Worm (Caenorhabditis elegans): Measurements from ENCODE around the gene emb-27.

emb-27 gene

DNA sequence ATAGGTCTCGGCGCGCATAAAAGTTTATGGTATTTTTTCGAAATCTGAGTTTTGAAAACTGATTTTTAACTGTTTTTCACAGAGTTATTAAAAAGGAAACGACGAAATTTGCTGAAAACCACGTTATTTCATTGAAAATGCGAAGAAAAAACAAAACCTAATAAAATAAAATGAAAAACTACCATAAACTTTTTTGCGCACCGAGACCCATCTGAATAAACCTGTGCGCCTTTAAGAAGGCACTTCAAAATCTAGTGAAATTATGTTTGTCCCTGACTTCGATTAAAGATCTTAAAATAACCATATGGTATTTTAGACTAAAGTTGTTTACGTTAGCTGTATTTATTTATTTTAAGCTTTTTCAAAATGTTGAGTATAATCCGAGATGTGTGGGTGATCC lies 34.2 kb downstream of the emb-27 start:
- no peak for TF ChIP-seq efl-1 (optimal IDR thresholded peaks at IDR 0.05)
- TF ChIP-seq efl-1 (GFP tag; optimal IDR thresholded peaks at IDR 0.05 in 1 of 2): peak in 1 of 2 experiments; percentile 74
- no peak for TF ChIP-seq F16B12.6 (tag; optimal IDR thresholded peaks at IDR 0.05)

DNA sequence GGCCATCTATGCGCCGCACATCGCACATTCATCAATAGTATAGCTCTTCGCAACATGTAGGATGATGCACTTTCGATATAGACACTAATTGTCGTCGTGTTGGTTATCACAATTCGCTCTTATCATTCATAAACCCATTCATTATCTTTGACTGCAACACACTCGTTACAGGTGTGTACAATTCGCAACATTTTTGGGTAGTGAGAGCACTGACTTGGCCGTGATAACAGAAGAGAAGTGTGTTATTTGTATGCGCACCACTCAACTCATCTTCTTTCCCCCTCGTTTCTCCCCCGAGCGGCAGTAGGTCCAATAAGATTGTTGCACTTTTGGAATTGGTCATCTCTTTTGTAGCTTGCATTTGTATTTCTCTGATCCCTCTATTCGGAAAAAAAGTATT lies 34.7 kb downstream of the emb-27 start:
- TF ChIP-seq pax-3 (tag; optimal IDR thresholded peaks at IDR 0.05) (no peak), elt-2 (tag; optimal IDR thresholded peaks at IDR 0.05) (peak; percentile 68), C34B4.2 (tag; optimal IDR thresholded peaks at IDR 0.05) (no peak), lsy-2 (tag; optimal IDR thresholded peaks at IDR 0.05) (peak in 1 of 2 experiments; percentile 4), lin-14 (GFP tag; optimal IDR thresholded peaks at IDR 0.05) (peak; percentile 7), pqm-1 (tag; optimal IDR thresholded peaks at IDR 0.05) (peak; percentile 31), lin-39 (tag; optimal IDR thresholded peaks at IDR 0.05) (no peak), nhr-85 (tag) (peak; percentile 17), lin-35 (GFP tag; optimal IDR thresholded peaks at IDR 0.05) (peak in 1 of 2 experiments; percentile 36)

DNA sequence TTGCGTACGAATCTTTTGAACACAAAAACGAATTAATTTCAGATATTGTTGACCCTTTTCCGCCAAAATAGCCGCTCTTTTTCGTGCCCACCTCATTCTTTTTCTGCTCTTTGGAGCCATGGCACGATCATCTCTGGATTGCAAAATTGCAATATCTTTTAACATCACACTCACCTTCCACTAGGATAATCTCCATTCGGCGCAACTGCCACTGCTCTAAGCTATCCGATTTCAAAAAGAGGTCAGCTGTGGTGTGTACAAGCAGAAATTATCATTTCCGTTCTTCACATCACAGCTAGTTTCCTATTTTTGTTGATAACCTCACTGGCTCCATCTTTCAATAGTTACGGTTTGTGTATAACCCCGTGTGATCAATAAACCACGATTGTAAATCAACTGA lies 35.4 kb downstream of the emb-27 start:
- TF ChIP-seq rnt-1 (tag; optimal IDR thresholded peaks at IDR 0.05): peak; percentile 19
- no peak for TF ChIP-seq nhr-76 (tag; optimal IDR thresholded peaks at IDR 0.05)

DNA sequence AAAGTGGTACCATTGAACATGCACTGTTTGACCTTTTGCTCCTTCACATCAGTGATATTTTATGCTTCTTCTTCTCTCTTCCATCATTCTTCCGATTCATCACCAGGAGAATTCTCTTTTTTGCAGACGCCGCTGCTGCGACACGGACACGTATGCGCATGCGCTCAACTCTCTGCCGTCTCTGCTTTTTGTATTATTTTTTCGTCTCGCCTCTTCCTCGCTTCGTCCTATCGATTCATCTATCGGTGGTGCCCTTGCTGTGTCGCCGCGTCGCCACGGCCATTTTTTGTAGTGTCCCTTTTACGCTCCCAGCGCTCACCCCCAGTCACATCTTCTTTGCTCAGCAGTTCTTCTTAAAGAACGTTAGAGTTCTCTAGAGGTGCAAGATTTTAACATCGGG lies 35.8 kb downstream of the emb-27 start:
- TF ChIP-seq hlh-4 (tag; optimal IDR thresholded peaks at IDR 0.05): no peak
- TF ChIP-seq jun-1 (tag; optimal IDR thresholded peaks at IDR 0.05): peak; percentile 1
- TF ChIP-seq efl-1 (optimal IDR thresholded peaks at IDR 0.05): peak in 1 of 2 experiments; percentile 8
- TF ChIP-seq efl-1 (GFP tag; optimal IDR thresholded peaks at IDR 0.05 in 1 of 2): peak in 1 of 2 experiments; percentile 0
- no peak for TF ChIP-seq ces-1 (GFP tag; optimal IDR thresholded peaks at IDR 0.05)
- TF ChIP-seq dsc-1 (tag; optimal IDR thresholded peaks at IDR 0.05): peak; percentile 38
- TF ChIP-seq tbx-2 (tag; optimal IDR thresholded peaks at IDR 0.05): no peak
- TF ChIP-seq lsy-2 (tag; optimal IDR thresholded peaks at IDR 0.05): peak; percentile 45 to 85
- peak; percentile 39 for TF ChIP-seq egl-13 (tag; optimal IDR thresholded peaks at IDR 0.05)
- peak; percentile 31 for TF ChIP-seq fos-1 (tag; optimal IDR thresholded peaks at IDR 0.05)
- TF ChIP-seq lin-39 (tag; optimal IDR thresholded peaks at IDR 0.05): no peak
- TF ChIP-seq F16B12.6 (tag; optimal IDR thresholded peaks at IDR 0.05): peak; percentile 37
- peak; percentile 64 for TF ChIP-seq nhr-71 (tag; optimal IDR thresholded peaks at IDR 0.05)
- no peak for TF ChIP-seq tlp-1 (tag; optimal IDR thresholded peaks at IDR 0.05)
- TF ChIP-seq nhr-47 (tag; optimal IDR thresholded peaks at IDR 0.05): peak; percentile 45
- peak in 1 of 2 experiments; percentile 14 for TF ChIP-seq egl-27 (tag; optimal IDR thresholded peaks at IDR 0.05)
- TF ChIP-seq zag-1 (tag; optimal IDR thresholded peaks at IDR 0.05): no peak
- peak; percentile 57 for TF ChIP-seq mep-1 (tag; optimal IDR thresholded peaks at IDR 0.05)
- peak in 1 of 2 experiments; percentile 12 for TF ChIP-seq ztf-11 (tag; optimal IDR thresholded peaks at IDR 0.05)
- TF ChIP-seq unc-98 (GFP tag; IDR thresholded peaks at IDR 0.05): no peak
- TF ChIP-seq swsn-7 (tag; optimal IDR thresholded peaks at IDR 0.05): peak; percentile 57
- TF ChIP-seq fkh-10 (GFP tag; optimal IDR thresholded peaks at IDR 0.05): peak; percentile 7
- TF ChIP-seq ceh-8 (GFP tag; optimal IDR thresholded peaks at IDR 0.05): no peak
- peak; percentile 30 for TF ChIP-seq unc-86 (tag; optimal IDR thresholded peaks at IDR 0.05)
- peak; percentile 29 to 77 (median 63) for TF ChIP-seq ceh-82 (tag; optimal IDR thresholded peaks at IDR 0.05)
- peak; percentile 40 to 41 for TF ChIP-seq lin-35 (GFP tag; optimal IDR thresholded peaks at IDR 0.05)
- peak; percentile 8 for TF ChIP-seq nhr-19 (GFP tag; conservative IDR thresholded peaks at IDR 0.05)
- TF ChIP-seq nhr-237 (tag; optimal IDR thresholded peaks at IDR 0.05): no peak
- TF ChIP-seq fkh-8 (tag; optimal IDR thresholded peaks at IDR 0.05): peak; percentile 61
- no peak for TF ChIP-seq lin-15B (tag; optimal IDR thresholded peaks at IDR 0.05)
- peak; percentile 34 for TF ChIP-seq skn-1 (tag; optimal IDR thresholded peaks at IDR 0.05)
- TF ChIP-seq snu-23 (GFP tag; optimal IDR thresholded peaks at IDR 0.05): peak; percentile 24
- peak; percentile 52 for TF ChIP-seq rnt-1 (tag; optimal IDR thresholded peaks at IDR 0.05)
- TF ChIP-seq mab-9 (GFP tag; IDR thresholded peaks at IDR 0.05): no peak
- TF ChIP-seq aha-1 (tag; optimal IDR thresholded peaks at IDR 0.05): no peak
- TF ChIP-seq blmp-1 (tag; optimal IDR thresholded peaks at IDR 0.05): peak; percentile 30
- peak; percentile 18 for TF ChIP-seq nhr-20 (tag; optimal IDR thresholded peaks at IDR 0.05)
- peak; percentile 42 for TF ChIP-seq xbp-1 (tag; optimal IDR thresholded peaks at IDR 0.05)
- peak; percentile 84 for TF ChIP-seq lin-14 (GFP tag; optimal IDR thresholded peaks at IDR 0.05)
- TF ChIP-seq mdl-1 (tag; optimal IDR thresholded peaks at IDR 0.05): peak in 1 of 2 experiments; percentile 27
- no peak for TF ChIP-seq hpl-2 (GFP tag; optimal IDR thresholded peaks at IDR 0.05)

All from whole organism, L1 larva.